Fruit fly (Drosophila melanogaster): ENCODE results near the gene CG17219.

The CG17219 gene

dm6 chr2L:3039774-3040173 lies 10.7 kb downstream of the CG17219 start, which contains the start of the genes cnir and CG17221 (continued):
- TF ChIP-seq jumu (GFP tag; optimal IDR thresholded peaks at IDR 0.05), result peak; percentile 65
- TF ChIP-seq CG8290 (GFP tag; optimal IDR thresholded peaks at IDR 0.05), result peak; percentile 16
- TF ChIP-seq CG8290 (tag; optimal IDR thresholded peaks at IDR 0.05), result peak in 1 of 2 experiments; percentile 63
- TF ChIP-seq chm (GFP tag; IDR thresholded peaks at IDR 0.05), result peak; percentile 45
- TF ChIP-seq Scr (GFP tag; IDR thresholded peaks at IDR 0.05; ENCODE audit: partially characterized antibody), result peak; percentile 54
- TF ChIP-seq Ssrp (tag; optimal IDR thresholded peaks at IDR 0.05), result peak; percentile 37
- peak in 1 of 2 experiments; percentile 12 for TF ChIP-seq Eip74EF (GFP tag; optimal IDR thresholded peaks at IDR 0.05)
- no peak for TF ChIP-seq Gug (GFP tag; IDR thresholded peaks at IDR 0.05)
- peak; percentile 73 for TF ChIP-seq CG7928 (GFP tag; optimal IDR thresholded peaks at IDR 0.05)
- TF ChIP-seq Ets97D (GFP tag; optimal IDR thresholded peaks at IDR 0.05), result peak; percentile 75
- peak; percentile 76 for TF ChIP-seq HLH54F (GFP tag; optimal IDR thresholded peaks at IDR 0.05)
- peak; percentile 32 for TF ChIP-seq BtbVII (GFP tag; optimal IDR thresholded peaks at IDR 0.05)
- TF ChIP-seq sens-2 (GFP tag; IDR thresholded peaks at IDR 0.05), result no peak
- peak; percentile 30; the same call in 1 of the 2 replicates for TF ChIP-seq CG14014 (GFP tag; IDR thresholded peaks at IDR 0.05)
- no peak for TF ChIP-seq Hr78 (GFP tag; optimal IDR thresholded peaks at IDR 0.05)
- no peak for TF ChIP-seq peb (GFP tag; IDR thresholded peaks at IDR 0.05)
- TF ChIP-seq CG1233 (GFP tag; optimal IDR thresholded peaks at IDR 0.05), result peak; percentile 60
- TF ChIP-seq Fer1 (GFP tag; optimal IDR thresholded peaks at IDR 0.05), result peak; percentile 79
- TF ChIP-seq CG8924 (tag; optimal IDR thresholded peaks at IDR 0.05), result peak; percentile 61
- no peak for TF ChIP-seq Neu2 (GFP tag; optimal IDR thresholded peaks at IDR 0.05; ENCODE audit: borderline replicate concordance)
- TF ChIP-seq CG9437 (GFP tag; optimal IDR thresholded peaks at IDR 0.05), result peak; percentile 73
- TF ChIP-seq knrl (GFP tag; IDR thresholded peaks at IDR 0.05; ENCODE audit: partially characterized antibody), result peak; percentile 49; the same call in 1 of the 3 replicates
- TF ChIP-seq ase (GFP tag; IDR thresholded peaks at IDR 0.05), result no peak; the same call in 2 of the 3 replicates
- TF ChIP-seq bowl (GFP tag; IDR thresholded peaks at IDR 0.05), result no peak
- TF ChIP-seq Bgb (GFP tag; IDR thresholded peaks at IDR 0.05; ENCODE audit: partially characterized antibody), result peak; percentile 38; the same call in 1 of the 2 replicates
- TF ChIP-seq CG17829 (tag; optimal IDR thresholded peaks at IDR 0.05), result peak; percentile 68
- TF ChIP-seq CG13287 (GFP tag; IDR thresholded peaks at IDR 0.05; ENCODE audit: partially characterized antibody), result peak; percentile 59
- no peak for TF ChIP-seq CG6175 (GFP tag; IDR thresholded peaks at IDR 0.05)
- peak; percentile 68 for TF ChIP-seq CG4424 (GFP tag; optimal IDR thresholded peaks at IDR 0.05)
- TF ChIP-seq CG10431 (GFP tag; optimal IDR thresholded peaks at IDR 0.05), result no peak
- no peak for TF ChIP-seq gsb (GFP tag; IDR thresholded peaks at IDR 0.05)
- no peak for TF ChIP-seq br (optimal IDR thresholded peaks at IDR 0.05)
- TF ChIP-seq Stat92E (GFP tag; optimal IDR thresholded peaks at IDR 0.05), result no peak
- peak; percentile 72 for TF ChIP-seq CG15269 (tag; optimal IDR thresholded peaks at IDR 0.05)
- TF ChIP-seq Xbp1 (GFP tag; optimal IDR thresholded peaks at IDR 0.05), result peak; percentile 76
- TF ChIP-seq org-1 (GFP tag; optimal IDR thresholded peaks at IDR 0.05), result no peak
- TF ChIP-seq Hr3 (GFP tag; optimal IDR thresholded peaks at IDR 0.05), result peak; percentile 44
- peak; percentile 23 for TF ChIP-seq sd (tag; optimal IDR thresholded peaks at IDR 0.05)
- TF ChIP-seq slou (GFP tag; optimal IDR thresholded peaks at IDR 0.05), result peak; percentile 53
- no peak for TF ChIP-seq Optix (GFP tag; IDR thresholded peaks at IDR 0.05)
- peak; percentile 53 for TF ChIP-seq CG31441 (GFP tag; IDR thresholded peaks at IDR 0.05)
- peak; percentile 16 for TF ChIP-seq MESR4 (GFP tag; optimal IDR thresholded peaks at IDR 0.05)
- TF ChIP-seq Mes4 (GFP tag; optimal IDR thresholded peaks at IDR 0.05), result peak; percentile 46
- TF ChIP-seq tx (GFP tag; optimal IDR thresholded peaks at IDR 0.05), result peak; percentile 64
- no peak for TF ChIP-seq H15 (GFP tag; IDR thresholded peaks at IDR 0.05)
- TF ChIP-seq kni (GFP tag; optimal IDR thresholded peaks at IDR 0.05), result peak; percentile 60
- no peak for TF ChIP-seq bigmax (GFP tag; optimal IDR thresholded peaks at IDR 0.05)
- TF ChIP-seq CG13775 (GFP tag; optimal IDR thresholded peaks at IDR 0.05), result peak; percentile 58
- peak; percentile 87 for TF ChIP-seq lilli (GFP tag; optimal IDR thresholded peaks at IDR 0.05)
- peak; percentile 42 for TF ChIP-seq CTCF (GFP tag; optimal IDR thresholded peaks at IDR 0.05)
- no peak for TF ChIP-seq usp (GFP tag; optimal IDR thresholded peaks at IDR 0.05)

Measured in whole organism, embryonic.